Fruit fly (Drosophila melanogaster) whole organism, pupa: ENCODE results near the gene Osi4.
A peak's percentile ranks its signal among the peaks of the same experiment; 100 is the strongest.

Source experiments
- CG12605 ChIP-seq: fragments of 200-800 bp; sonication (Bioruptor generic); IDR thresholded peaks from 2 replicates; pipeline ENCODE4 v1.3.6; 2022; ENCODE audit warnings: missing biosample characterization, missing genetic modification characterization
- CG13204 ChIP-seq: fragments of 200-800 bp; sonication (Bioruptor generic); optimal IDR thresholded peaks from 2 replicates; lab custom pipeline; 2018; ENCODE audit warnings: missing biosample characterization, mild to moderate bottlenecking, missing genetic modification characterization, moderate library complexity
- CG14655 ChIP-seq: fragments of 200-800 bp; sonication (Bioruptor generic); optimal IDR thresholded peaks from 3 replicates; lab custom pipeline; 2017; ENCODE audit warnings: mild to moderate bottlenecking, missing biosample characterization, missing genetic modification reagents, missing genetic modification characterization
- CG15710 ChIP-seq: fragments of 200-800 bp; sonication (Bioruptor generic); optimal IDR thresholded peaks from 2 replicates; lab custom pipeline; 2018; ENCODE audit warnings: missing biosample characterization, mild to moderate bottlenecking, missing genetic modification characterization, moderate library complexity
- CG17806 ChIP-seq: fragments of 200-800 bp; sonication (Bioruptor generic); optimal IDR thresholded peaks from 2 replicates; lab custom pipeline; 2018; ENCODE audit warnings: missing biosample characterization, mild to moderate bottlenecking, missing genetic modification characterization, moderate library complexity
- CG32121 ChIP-seq: fragments of 200-800 bp; sonication (Bioruptor generic); IDR thresholded peaks from 2 replicates; pipeline ENCODE4 v1.3.6; 2022; ENCODE audit warnings: missing biosample characterization, missing genetic modification characterization
- CG34367 ChIP-seq: fragments of 200-800 bp; sonication (Bioruptor generic); optimal IDR thresholded peaks from 2 replicates; lab custom pipeline; 2018; ENCODE audit warnings: missing biosample characterization, mild to moderate bottlenecking, missing genetic modification characterization
- CG4496 ChIP-seq: fragments of 200-800 bp; sonication (Bioruptor generic); IDR thresholded peaks from 3 replicates; pipeline ENCODE4 v1.3.6; 2022; ENCODE audit warnings: missing biosample characterization, missing genetic modification characterization
- CG8159 ChIP-seq: fragments of 200-800 bp; sonication (Bioruptor generic); optimal IDR thresholded peaks from 3 replicates; lab custom pipeline; 2018; ENCODE audit warnings: missing biosample characterization, mild to moderate bottlenecking, missing genetic modification characterization, moderate library complexity
- CG8301 ChIP-seq: fragments of 200-800 bp; sonication (Bioruptor generic); optimal IDR thresholded peaks from 2 replicates; lab custom pipeline; 2018; ENCODE audit warnings: missing biosample characterization, mild to moderate bottlenecking, missing genetic modification characterization
- CG9948 ChIP-seq: fragments of 200-800 bp; sonication (Bioruptor generic); optimal IDR thresholded peaks from 2 replicates; lab custom pipeline; 2018; ENCODE audit warnings: missing biosample characterization, mild to moderate bottlenecking, missing genetic modification characterization, moderate library complexity
- D1 ChIP-seq: fragments of 200-800 bp; sonication (Bioruptor generic); optimal IDR thresholded peaks from 2 replicates; lab custom pipeline; 2018; ENCODE audit warnings: missing biosample characterization, mild to moderate bottlenecking, missing genetic modification characterization, moderate library complexity
- EcR ChIP-seq: fragments of 200-800 bp; sonication (Bioruptor generic); optimal IDR thresholded peaks from 3 replicates; lab custom pipeline; 2019; ENCODE audit warnings: missing biosample characterization, missing genetic modification characterization, mild to moderate bottlenecking, moderate library complexity, missing genetic modification reagents
- Ets98B ChIP-seq: fragments of 200-800 bp; sonication (Bioruptor generic); IDR thresholded peaks from 2 replicates; pipeline ENCODE4 v1.3.6; 2022; ENCODE audit warnings: missing biosample characterization, missing genetic modification characterization
- Pif1A ChIP-seq: fragments of 200-800 bp; sonication (Bioruptor generic); optimal IDR thresholded peaks from 3 replicates; lab custom pipeline; 2016; ENCODE audit warnings: missing biosample characterization, missing genetic modification characterization
- Pif1B ChIP-seq: fragments of 200-800 bp; sonication (Bioruptor generic); optimal IDR thresholded peaks from 3 replicates; lab custom pipeline; 2016; ENCODE audit warnings: missing biosample characterization, missing genetic modification characterization
- Snoo ChIP-seq: fragments of 200-800 bp; sonication (Bioruptor generic); optimal IDR thresholded peaks from 3 replicates; lab custom pipeline; 2017; ENCODE audit warnings: missing biosample characterization, mild to moderate bottlenecking, missing genetic modification characterization, inconsistent platforms
- fd96Ca ChIP-seq: fragments of 200-800 bp; sonication (Bioruptor generic); IDR thresholded peaks from 3 replicates; pipeline ENCODE4 v1.3.6; 2022; ENCODE audit warnings: missing biosample characterization, missing genetic modification characterization
- gl ChIP-seq: fragments of 200-800 bp; sonication (Bioruptor generic); optimal IDR thresholded peaks from 2 replicates; lab custom pipeline; 2018; ENCODE audit warnings: missing biosample characterization, mild to moderate bottlenecking, missing genetic modification characterization
- rn ChIP-seq: fragments of 200-800 bp; sonication (Bioruptor generic); IDR thresholded peaks from 2 replicates; pipeline ENCODE4 v1.3.6; 2022; ENCODE audit warnings: missing biosample characterization, missing genetic modification characterization

Gene Osi4

DNA sequence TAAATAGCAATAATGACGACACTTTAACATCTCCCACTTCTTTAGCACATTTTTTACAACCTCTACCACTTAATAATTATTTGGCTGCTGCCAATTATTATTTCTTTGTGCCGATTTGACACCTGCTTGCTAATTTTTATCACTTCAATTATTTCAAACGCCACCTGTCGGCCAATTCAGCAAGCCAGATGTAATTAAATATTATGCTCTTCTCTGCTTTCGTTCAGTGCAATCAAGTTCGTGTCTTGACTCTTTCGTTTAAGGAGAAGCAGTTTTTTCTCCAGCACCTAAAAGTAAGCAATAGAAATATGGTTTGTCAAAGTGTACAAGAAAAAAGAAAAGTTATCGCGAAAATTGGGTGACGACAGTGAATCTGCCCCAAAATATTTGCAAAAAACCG, 32.9 kb upstream of the Osi4 start:
- 0 out of 3 replicates have a peak, but pooled peaks have one; percentile 13 for TF ChIP-seq CG4496 (GFP tag; lab: Robert Waterston, UW)
- TF ChIP-seq CG14655 (GFP tag; lab: Kevin White, UChicago): no peak
- TF ChIP-seq, all 21 proteins: peak for 1

DNA sequence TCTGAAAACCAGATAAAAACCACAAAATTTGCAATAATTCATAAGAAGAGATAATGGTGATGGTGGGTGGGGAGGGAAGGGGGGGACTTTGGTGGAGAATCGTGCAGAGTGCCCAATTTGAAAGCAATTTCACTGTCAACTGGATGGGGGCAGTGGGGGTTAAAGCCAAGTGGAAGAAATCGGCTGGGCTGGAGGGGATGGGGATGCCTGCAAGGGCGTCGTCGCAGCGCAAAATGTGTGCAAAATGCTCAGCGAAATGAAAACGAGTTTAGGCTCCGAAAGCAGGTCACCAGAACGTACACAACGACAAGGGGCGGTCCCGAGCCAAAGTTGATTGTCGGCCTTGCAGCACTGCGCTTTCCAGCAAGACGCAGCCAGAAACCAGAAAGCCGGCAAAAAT, 31.2 kb upstream of the Osi4 start:
- no peak for TF ChIP-seq CG12605 (GFP tag; lab: Robert Waterston, UW)
- TF ChIP-seq CG13204: peak; percentile 14
- TF ChIP-seq Snoo (tag; lab: Kevin White, UChicago): peak; percentile 32

DNA sequence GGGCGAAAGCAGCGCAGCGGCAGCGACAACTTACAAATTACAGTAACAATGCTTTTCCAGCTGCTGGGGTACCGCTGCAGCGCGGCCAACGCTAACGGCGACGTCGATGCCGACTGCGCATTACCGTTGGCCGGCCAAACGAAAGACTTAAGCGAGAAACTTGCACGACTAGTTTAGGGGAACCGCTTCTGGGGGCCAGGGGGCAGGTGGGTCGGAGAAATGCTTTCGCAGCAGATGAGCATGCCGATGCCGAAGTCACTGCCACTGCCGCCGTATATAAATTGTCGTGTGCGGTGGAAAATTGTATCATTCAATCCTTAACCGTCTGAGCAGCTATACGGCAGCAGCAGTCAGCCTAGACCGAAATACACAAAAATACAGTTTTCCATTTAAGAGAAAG, 27.1 kb upstream of the Osi4 start, which contains the start of gene Osi7:
Osi7 (plus strand) TSS at position 301 of the 400 bp plus-strand sequence.
- no peak for TF ChIP-seq CG8159 (tag; lab: Kevin White, UChicago)
- no peak for TF ChIP-seq CG17806 (tag; lab: Kevin White, UChicago)
- TF ChIP-seq Snoo (tag; lab: Kevin White, UChicago): no peak
- TF ChIP-seq CG4496 (GFP tag; lab: Robert Waterston, UW): no peak
- no peak for TF ChIP-seq CG8301 (tag; lab: Kevin White, UChicago)
- peak; percentile 35 for TF ChIP-seq CG13204
- no peak for TF ChIP-seq CG32121 (GFP tag; lab: Robert Waterston, UW)

DNA sequence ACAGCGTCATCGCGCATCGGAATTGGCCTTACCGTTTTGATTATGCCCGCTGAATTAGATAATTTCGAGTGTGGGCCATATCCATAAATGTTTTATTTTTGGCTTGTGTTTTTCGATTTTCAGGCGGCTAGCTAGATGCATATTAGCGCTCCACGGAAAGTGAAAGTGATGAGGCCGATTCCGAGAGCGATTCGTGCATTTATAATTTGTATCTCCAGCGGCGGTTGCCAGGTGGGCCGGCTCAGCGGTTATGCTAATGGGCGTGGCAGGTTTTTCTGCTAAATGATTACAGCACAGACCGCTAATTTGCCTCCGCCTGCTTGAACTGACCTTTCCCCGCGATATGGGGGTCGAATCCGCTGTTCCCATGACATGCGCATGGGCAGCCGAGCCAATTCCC, 23.4 kb upstream of the Osi4 start:
- TF ChIP-seq CG34367 (tag; lab: Kevin White, UChicago) (no peak), Ets98B (GFP tag; lab: Robert Waterston, UW) (no peak), CG15710 (tag; lab: Kevin White, UChicago) (no peak), CG8159 (tag; lab: Kevin White, UChicago) (no peak), Pif1A (GFP tag; lab: Kevin White, UChicago) (no peak), CG9948 (tag; lab: Kevin White, UChicago) (no peak), CG8301 (tag; lab: Kevin White, UChicago) (no peak), CG14655 (GFP tag; lab: Kevin White, UChicago) (no peak), Snoo (tag; lab: Kevin White, UChicago) (no peak), CG4496 (GFP tag; lab: Robert Waterston, UW) (no peak), D1 (tag; lab: Kevin White, UChicago) (no peak), CG17806 (tag; lab: Kevin White, UChicago) (no peak), Pif1B (GFP tag; lab: Kevin White, UChicago) (no peak), rn (no peak)

DNA sequence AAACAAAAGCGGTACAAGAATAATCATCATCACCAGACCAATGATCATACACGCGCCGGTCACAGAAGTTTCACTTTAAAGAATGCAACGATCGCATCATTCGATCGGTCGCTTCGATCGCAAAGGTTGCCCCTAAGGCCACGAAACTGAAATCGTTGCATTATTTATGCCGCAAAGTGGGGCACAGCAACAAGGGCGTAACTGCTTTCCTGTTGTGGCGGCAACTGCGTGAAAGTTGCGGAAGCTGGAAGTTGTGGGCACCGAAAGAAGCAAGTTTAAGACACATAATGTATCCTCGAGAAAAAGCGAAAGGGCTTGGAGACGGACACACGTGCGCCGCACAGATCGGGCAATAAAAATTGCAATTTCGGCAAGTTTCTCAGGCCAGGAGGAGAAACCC, 22.5 kb upstream of the Osi4 start:
- peak; percentile 29 for TF ChIP-seq Snoo (tag; lab: Kevin White, UChicago)
- TF ChIP-seq CG32121 (GFP tag; lab: Robert Waterston, UW): no peak

DNA sequence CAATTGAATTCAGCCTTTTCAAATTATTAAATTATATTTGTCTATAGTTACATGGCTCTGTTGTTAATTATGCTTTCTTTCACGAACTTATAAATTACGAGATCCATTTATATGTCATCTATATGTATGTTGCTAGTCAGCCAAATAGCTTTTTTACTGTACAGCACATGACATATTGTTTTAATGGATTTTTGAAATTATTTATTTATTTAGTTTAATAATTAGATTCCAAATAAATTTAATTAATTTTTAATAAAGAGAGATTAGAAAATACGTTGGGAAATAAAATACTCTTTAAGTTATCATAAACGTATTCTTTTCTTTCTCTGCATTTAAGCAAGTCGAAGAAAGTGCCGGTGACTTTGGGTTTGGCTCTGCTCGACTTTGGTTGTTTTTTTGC, 19.7 kb upstream of the Osi4 start:
- no peak; the same call in 1 of the 2 replicates for TF ChIP-seq Ets98B (GFP tag; lab: Robert Waterston, UW)
- peak; percentile 23 for TF ChIP-seq CG14655 (GFP tag; lab: Kevin White, UChicago)
- TF ChIP-seq Pif1A (GFP tag; lab: Kevin White, UChicago): peak; percentile 10
- TF ChIP-seq CG13204: no peak

DNA sequence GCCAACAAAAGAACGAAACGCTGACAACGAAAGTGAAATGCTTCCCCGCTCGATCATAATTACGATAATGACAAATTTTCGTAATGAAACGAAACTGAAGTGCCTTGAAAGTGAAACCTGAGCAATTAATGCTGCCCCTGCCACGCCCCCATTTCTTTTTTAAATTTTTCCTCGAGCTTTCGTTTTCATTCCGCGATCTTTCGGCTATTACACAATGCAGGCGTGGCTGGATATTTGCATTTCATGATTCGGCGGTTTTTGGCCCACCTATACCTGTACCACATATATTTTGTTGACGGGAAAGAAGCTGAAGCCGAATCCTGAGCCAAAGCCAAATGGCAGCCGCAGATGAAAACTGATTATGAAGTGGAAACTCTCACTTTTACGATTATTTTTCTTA, 18.7 kb upstream of the Osi4 start:
- TF ChIP-seq CG4496 (GFP tag; lab: Robert Waterston, UW) (no peak), rn (no peak), CG34367 (tag; lab: Kevin White, UChicago) (no peak), CG14655 (GFP tag; lab: Kevin White, UChicago) (no peak), Pif1B (GFP tag; lab: Kevin White, UChicago) (no peak), D1 (tag; lab: Kevin White, UChicago) (no peak), CG17806 (tag; lab: Kevin White, UChicago) (no peak), CG13204 (no peak), EcR (GFP tag; lab: Kevin White, UChicago) (no peak), CG12605 (GFP tag; lab: Robert Waterston, UW) (no peak), gl (no peak), CG32121 (GFP tag; lab: Robert Waterston, UW) (no peak), Snoo (tag; lab: Kevin White, UChicago) (no peak), Pif1A (GFP tag; lab: Kevin White, UChicago) (no peak), fd96Ca (GFP tag; lab: Robert Waterston, UW) (no peak), CG15710 (tag; lab: Kevin White, UChicago) (no peak)

DNA sequence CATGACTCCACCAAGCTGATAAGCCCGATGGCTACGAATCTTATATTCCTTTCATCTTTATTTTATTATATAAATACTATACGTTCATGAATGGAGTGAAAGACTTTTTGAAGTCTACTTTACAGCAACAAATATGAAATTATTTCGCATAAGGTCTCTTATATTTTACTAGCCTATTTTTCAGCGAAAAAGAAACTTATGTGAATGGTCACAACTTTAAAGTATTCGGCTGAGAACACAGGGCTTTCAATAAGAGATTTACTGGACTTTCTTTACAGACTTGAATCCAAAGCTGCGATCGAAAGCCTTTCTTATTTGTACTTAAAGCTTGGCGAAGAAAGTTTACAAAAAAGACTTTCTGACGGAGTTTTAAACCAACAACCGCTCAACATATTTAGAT, 17.4 kb upstream of the Osi4 start:
- TF ChIP-seq CG8301 (tag; lab: Kevin White, UChicago) (no peak), CG9948 (tag; lab: Kevin White, UChicago) (no peak)
